Worm (Caenorhabditis elegans) whole organism, L3 larva: Measurements from ENCODE around the gene skr-21.
A peak's percentile ranks its signal among the peaks of the same experiment; 100 is the strongest.

Experiments
- R02D3.7 ChIP-seq: fragments of 150-350 bp; optimal IDR thresholded peaks from 2 replicates; lab custom pipeline; 2014; ENCODE audit warnings: missing biosample characterization, missing genetic modification characterization
- ama-1 ChIP-seq: fragments of 150-350 bp; optimal IDR thresholded peaks from 2 replicates; lab custom pipeline; 2018
- ceh-16 ChIP-seq: sonication (generic microtip); optimal IDR thresholded peaks from 2 replicates; lab custom pipeline; 2017; ENCODE audit warnings: missing biosample characterization, missing genetic modification characterization
- ceh-28 ChIP-seq: fragments of 150-350 bp; optimal IDR thresholded peaks from 2 replicates; lab custom pipeline; 2014; ENCODE audit warnings: missing biosample characterization, missing genetic modification reagents, missing genetic modification characterization
- ceh-82 ChIP-seq: fragments of 150-350 bp; optimal IDR thresholded peaks from 2 replicates; lab custom pipeline; 2014; ENCODE audit warnings: missing biosample characterization, missing genetic modification characterization
- ceh-9 ChIP-seq: sonication (generic microtip); optimal IDR thresholded peaks from 2 replicates; lab custom pipeline; 2018; ENCODE audit warnings: missing biosample characterization, missing genetic modification characterization
- daf-12 ChIP-seq: fragments of 150-350 bp; optimal IDR thresholded peaks from 2 replicates; lab custom pipeline; 2014; ENCODE audit warnings: missing biosample characterization, missing genetic modification reagents, missing genetic modification characterization
- egl-5 ChIP-seq: fragments of 150-350 bp; optimal IDR thresholded peaks from 2 replicates; lab custom pipeline; 2017; ENCODE audit warnings: missing biosample characterization, missing genetic modification reagents, missing genetic modification characterization, inconsistent platforms
- elt-1 ChIP-seq: fragments of 150-350 bp; optimal IDR thresholded peaks from 2 replicates; lab custom pipeline; 2014; ENCODE audit warnings: missing biosample characterization, missing genetic modification characterization
- elt-2 ChIP-seq: sonication (generic microtip); optimal IDR thresholded peaks from 2 replicates; lab custom pipeline; 2016; ENCODE audit warnings: missing genetic modification reagents, mild to moderate bottlenecking, missing genetic modification characterization, missing compliant biosample characterization
- elt-3 ChIP-seq, 3 experiments: fragments of 150-350 bp in 1 of 3; sonication (generic microtip) in 2 of 3; optimal IDR thresholded peaks; 2 replicates in 2 of 3; 4 replicates in 1 of 3; lab custom pipeline; 2014 to 2017; ENCODE audit warnings: missing biosample characterization in 3 of 3, missing genetic modification characterization in 3 of 3
- eor-1 ChIP-seq, 2 experiments: fragments of 150-350 bp; optimal IDR thresholded peaks; 2 replicates each; lab custom pipeline; 2014 to 2018; ENCODE audit warnings: missing biosample characterization in 2 of 2, missing genetic modification characterization in 2 of 2
- fkh-2 ChIP-seq: fragments of 150-350 bp; optimal IDR thresholded peaks from 2 replicates; lab custom pipeline; 2014; ENCODE audit warnings: missing biosample characterization, missing genetic modification reagents, missing genetic modification characterization
- fos-1 ChIP-seq: fragments of 150-350 bp; optimal IDR thresholded peaks from 2 replicates; lab custom pipeline; 2014; ENCODE audit warnings: missing biosample characterization, missing genetic modification characterization
- hmg-11 ChIP-seq: sonication (generic microtip); optimal IDR thresholded peaks from 2 replicates; lab custom pipeline; 2016; ENCODE audit warnings: missing genetic modification characterization, missing compliant biosample characterization
- jun-1 ChIP-seq: fragments of 150-350 bp; optimal IDR thresholded peaks from 2 replicates; lab custom pipeline; 2014; ENCODE audit warnings: missing biosample characterization, missing genetic modification reagents, missing genetic modification characterization
- lin-15B ChIP-seq: fragments of 150-350 bp; optimal IDR thresholded peaks from 2 replicates; lab custom pipeline; 2014; ENCODE audit warnings: missing biosample characterization, missing genetic modification characterization
- lsy-12 ChIP-seq: sonication (generic microtip); optimal IDR thresholded peaks from 2 replicates; lab custom pipeline; 2016; ENCODE audit warnings: mild to moderate bottlenecking, missing genetic modification characterization, missing compliant biosample characterization
- mdl-1 ChIP-seq: fragments of 150-350 bp; optimal IDR thresholded peaks from 2 replicates; lab custom pipeline; 2014; ENCODE audit warnings: missing biosample characterization, missing genetic modification characterization
- nfya-1 ChIP-seq: sonication (generic microtip); optimal IDR thresholded peaks from 2 replicates; lab custom pipeline; 2017; ENCODE audit warnings: missing genetic modification characterization, mild to moderate bottlenecking, missing compliant biosample characterization, antibody characterized with exemption, moderate library complexity; ENCODE audit not compliant: insufficient read depth
- nhr-11 ChIP-seq: fragments of 150-350 bp; optimal IDR thresholded peaks from 2 replicates; lab custom pipeline; 2014; ENCODE audit warnings: missing biosample characterization, missing genetic modification characterization
- nhr-12 ChIP-seq: fragments of 150-350 bp; optimal IDR thresholded peaks from 2 replicates; lab custom pipeline; 2014; ENCODE audit warnings: missing biosample characterization, missing genetic modification characterization
- nhr-237 ChIP-seq: fragments of 150-350 bp; optimal IDR thresholded peaks from 2 replicates; lab custom pipeline; 2014; ENCODE audit warnings: missing biosample characterization, missing genetic modification characterization
- nhr-25 ChIP-seq: sonication (generic microtip); optimal IDR thresholded peaks from 2 replicates; lab custom pipeline; 2017; ENCODE audit warnings: missing biosample characterization, missing genetic modification characterization
- nhr-76 ChIP-seq: fragments of 150-350 bp; sonication (generic microtip); optimal IDR thresholded peaks from 5 replicates; lab custom pipeline; 2014; ENCODE audit warnings: missing biosample characterization, missing genetic modification characterization
- nhr-77 ChIP-seq: fragments of 150-350 bp; optimal IDR thresholded peaks from 2 replicates; lab custom pipeline; 2014; ENCODE audit warnings: missing biosample characterization, missing genetic modification characterization
- pha-4 ChIP-seq: fragments of 150-350 bp; optimal IDR thresholded peaks from 2 replicates; lab custom pipeline; 2014; ENCODE audit warnings: missing biosample characterization, missing genetic modification reagents, missing genetic modification characterization
- pqm-1 ChIP-seq: fragments of 150-350 bp; optimal IDR thresholded peaks from 2 replicates; lab custom pipeline; 2017; ENCODE audit warnings: missing biosample characterization, missing genetic modification characterization, inconsistent platforms
- snpc-4 ChIP-seq: fragments of 150-350 bp; optimal IDR thresholded peaks from 2 replicates; lab custom pipeline; 2014; ENCODE audit warnings: missing biosample characterization, missing genetic modification characterization
- unc-62 ChIP-seq: fragments of 150-350 bp; sonication (generic microtip); optimal IDR thresholded peaks from 4 replicates; lab custom pipeline; 2014; ENCODE audit warnings: missing biosample characterization, missing genetic modification reagents, missing genetic modification characterization
- ztf-11 ChIP-seq: fragments of 150-350 bp; optimal IDR thresholded peaks from 2 replicates; lab custom pipeline; 2014; ENCODE audit warnings: missing biosample characterization, missing genetic modification characterization
- ztf-4 ChIP-seq: fragments of 150-350 bp; optimal IDR thresholded peaks from 2 replicates; lab custom pipeline; 2014; ENCODE audit warnings: missing biosample characterization, missing genetic modification characterization

Gene skr-21

DNA sequence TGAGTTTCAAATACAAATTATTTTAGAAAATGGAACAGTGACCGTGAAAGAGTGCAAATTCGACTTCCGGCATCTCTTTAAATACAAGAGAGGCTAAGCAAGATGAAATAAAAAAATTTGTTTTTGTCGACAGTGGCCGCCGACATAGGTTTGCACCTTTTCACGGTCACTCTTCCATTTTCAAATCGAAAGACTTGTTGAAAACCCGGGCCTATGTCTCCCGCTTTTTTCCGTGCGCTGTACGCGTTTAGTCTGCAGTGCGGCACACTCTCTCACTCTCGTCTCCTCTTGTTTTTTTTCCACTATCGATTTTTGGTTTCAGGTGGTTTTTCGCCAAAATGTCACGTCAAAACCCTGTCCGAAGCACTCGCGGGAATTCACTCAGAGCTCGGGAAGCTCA is 18.6 kb upstream of the skr-21 start, which contains the start of gene hpl-1:
hpl-1 (plus strand) TSS at position 301 of the 400 bp plus-strand sequence.
- TF ChIP-seq jun-1 (tag; lab: Kevin White, UChicago) = no peak
- no peak for TF ChIP-seq nhr-77 (tag; lab: Kevin White, UChicago)
- peak; percentile 38 for TF ChIP-seq ceh-28 (tag; lab: Kevin White, UChicago)
- TF ChIP-seq, all 47 proteins: peak for 1

DNA sequence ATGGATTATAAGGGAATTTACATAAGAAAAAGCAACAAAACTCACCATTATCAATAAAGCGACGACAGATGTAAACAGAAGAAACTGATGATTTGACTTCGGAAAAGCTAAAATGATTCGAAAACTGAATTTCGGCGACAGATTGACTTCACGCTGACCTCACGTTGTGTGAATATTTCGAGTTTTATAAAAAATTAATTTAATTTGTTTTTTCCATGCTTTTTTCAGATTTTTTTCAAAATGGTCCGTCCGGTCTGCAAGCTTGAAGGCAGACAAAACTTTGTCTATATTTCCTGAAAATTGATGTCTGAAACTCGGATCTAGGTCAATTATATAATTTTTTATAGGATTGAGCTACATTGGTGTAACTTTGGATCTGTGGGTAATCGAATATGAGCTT is 15.8 kb upstream of the skr-21 start, which contains the start of gene K08H2.5:
K08H2.5 (minus strand) TSS at position 101 of the 400 bp plus-strand sequence.
- TF ChIP-seq snpc-4 (tag; lab: Kevin White, UChicago) (no peak), ztf-4 (no peak), nhr-11 (no peak), pha-4 (no peak), ceh-82 (no peak), daf-12 (tag; lab: Kevin White, UChicago) (no peak), nhr-12 (tag; lab: Kevin White, UChicago) (no peak), nhr-77 (tag; lab: Kevin White, UChicago) (no peak), jun-1 (tag; lab: Kevin White, UChicago) (no peak), elt-1 (tag; lab: Kevin White, UChicago) (no peak), fos-1 (tag; lab: Kevin White, UChicago) (no peak), nhr-25 (no peak), R02D3.7 (no peak), ztf-11 (tag; lab: Kevin White, UChicago) (no peak), lsy-12 (tag; lab: Kevin White, UChicago) (no peak)

DNA sequence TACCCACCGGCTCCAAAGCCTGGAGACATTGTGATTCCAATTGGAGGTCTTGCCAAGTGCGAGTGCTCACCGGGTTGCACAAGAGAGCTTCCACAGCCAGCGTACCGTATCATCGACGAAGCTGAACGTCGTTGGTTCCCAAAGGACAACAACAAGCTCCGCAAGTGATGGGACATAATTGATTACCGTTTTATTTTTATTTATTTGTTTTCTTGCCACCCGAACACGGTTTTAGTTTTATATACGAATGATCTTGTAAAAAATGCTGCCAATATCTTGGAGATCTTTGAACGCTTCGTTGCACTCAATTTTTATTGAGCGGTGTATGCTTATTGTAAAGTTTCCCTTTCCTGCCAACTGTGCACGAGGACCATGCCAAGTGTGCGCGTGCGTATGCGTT is 11.7 kb upstream of the skr-21 start, which contains the start of gene K08H2.4:
K08H2.4 (plus strand) TSS at position 301 of the 400 bp plus-strand sequence.
- TF ChIP-seq nfya-1 (tag; lab: Kevin White, UChicago) (no peak), lin-15B (tag; lab: Kevin White, UChicago) (no peak), ceh-16 (tag; lab: Kevin White, UChicago) (no peak), pha-4 (no peak), hmg-11 (no peak), nhr-12 (tag; lab: Kevin White, UChicago) (no peak), mdl-1 (tag; lab: Kevin White, UChicago) (no peak), snpc-4 (tag; lab: Kevin White, UChicago) (no peak), ama-1 (lab: Kevin White, UChicago) (no peak), fkh-2 (no peak), lsy-12 (tag; lab: Kevin White, UChicago) (no peak), egl-5 (tag; lab: Kevin White, UChicago) (no peak), nhr-237 (tag; lab: Kevin White, UChicago) (no peak), R02D3.7 (no peak), daf-12 (tag; lab: Kevin White, UChicago) (no peak), elt-3 (tag; optimal IDR thresholded peaks at IDR 0.05; lab: Kevin White, UChicago) (no peak)

DNA sequence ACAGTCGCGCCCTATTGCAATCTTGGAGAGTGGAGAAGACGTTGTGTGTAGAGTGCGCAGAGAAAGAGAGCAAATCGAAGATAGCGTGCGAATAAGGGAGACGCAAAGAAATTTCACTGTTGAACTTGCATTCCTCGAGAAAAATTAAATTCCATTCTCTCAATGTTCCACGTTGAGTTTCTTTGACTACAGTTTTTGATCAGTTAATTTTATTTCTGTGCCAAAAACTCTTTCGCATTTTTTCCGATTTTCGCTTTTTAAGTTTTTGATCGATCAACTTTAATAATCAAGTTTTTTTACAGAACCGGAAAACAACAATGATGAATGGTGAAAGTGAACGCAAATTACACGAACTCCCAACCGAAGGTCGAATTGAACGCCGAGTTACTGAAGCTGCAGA is 10.6 kb upstream of the skr-21 start, which contains the start of gene K08H2.3:
K08H2.3 (plus strand) TSS at position 301 of the 400 bp plus-strand sequence.
- TF ChIP-seq elt-3 (tag; optimal IDR thresholded peaks at IDR 0.05; lab: Kevin White, UChicago) = no peak
- no peak for TF ChIP-seq R02D3.7
- peak; percentile 22 for TF ChIP-seq lin-15B (tag; lab: Kevin White, UChicago)

DNA sequence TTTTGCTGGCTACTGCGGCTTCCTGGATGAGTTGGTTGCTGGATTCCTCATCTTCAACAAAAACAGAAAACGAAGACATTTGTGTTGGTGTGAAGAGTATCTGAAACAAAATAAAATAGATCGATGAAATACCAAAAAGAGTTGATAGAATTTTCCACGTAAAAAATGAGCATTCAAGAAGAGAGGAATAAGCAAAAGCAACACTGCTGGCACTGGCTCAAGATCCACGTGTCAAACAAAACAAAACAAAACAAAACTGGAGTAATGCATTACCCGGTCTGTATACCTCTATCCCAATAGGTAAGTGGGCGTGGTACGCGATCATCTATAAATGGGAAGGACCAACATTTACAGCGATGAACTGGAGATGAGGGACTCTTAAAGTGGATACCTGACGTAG is 8.4 kb upstream of the skr-21 start, which contains the start of gene K08H2.2:
K08H2.2 (minus strand) TSS at position 101 of the 400 bp plus-strand sequence.
- no peak for TF ChIP-seq nhr-77 (tag; lab: Kevin White, UChicago)
- no peak for TF ChIP-seq ceh-9 (tag; lab: Kevin White, UChicago)
- TF ChIP-seq ztf-4 = no peak
- TF ChIP-seq nhr-12 (tag; lab: Kevin White, UChicago) = no peak
- no peak for TF ChIP-seq ceh-16 (tag; lab: Kevin White, UChicago)
- TF ChIP-seq, all 47 proteins: peak for 0

DNA sequence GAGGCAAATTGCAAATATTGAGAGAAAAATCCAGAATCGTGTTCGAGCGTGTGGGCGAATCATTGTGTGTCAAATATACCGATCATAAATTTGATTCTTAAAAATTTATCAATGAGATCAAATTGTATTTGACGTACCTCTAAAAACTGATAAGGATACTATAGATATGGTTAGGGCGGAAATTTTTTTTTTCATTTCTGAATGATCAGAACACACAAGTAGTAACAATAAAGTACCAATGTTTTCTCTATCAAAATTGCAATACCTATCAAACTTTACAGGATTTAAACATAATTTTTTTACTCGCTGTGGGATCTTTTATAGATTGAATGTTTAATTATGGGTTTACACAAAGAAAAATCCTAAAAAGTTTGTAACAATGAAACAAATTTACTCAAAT is 5.8 kb upstream of the skr-21 start, which contains the start of gene bgnt-1.5:
bgnt-1.5 (minus strand) TSS at position 101 of the 400 bp plus-strand sequence.
- TF ChIP-seq unc-62 (GFP tag; lab: Kevin White, UChicago) (no peak), ama-1 (lab: Kevin White, UChicago) (no peak), eor-1 (tag; optimal IDR thresholded peaks at IDR 0.05; lab: Kevin White, UChicago) (no peak), elt-2 (no peak), ceh-28 (tag; lab: Kevin White, UChicago) (no peak), ztf-11 (tag; lab: Kevin White, UChicago) (no peak), ztf-4 (no peak), pqm-1 (tag; lab: Kevin White, UChicago) (no peak), nhr-76 (no peak), ceh-82 (no peak), mdl-1 (tag; lab: Kevin White, UChicago) (no peak)
